Worm (Caenorhabditis elegans) whole organism, young adult: ENCODE results near the gene F01D5.1.

Experiments
- B0336.3 ChIP-seq: fragments of 200-800 bp; sonication (Bioruptor generic); IDR thresholded peaks from 2 replicates; pipeline ENCODE4 v1.3.6; 2022; ENCODE audit warnings: missing genetic modification characterization, missing compliant biosample characterization
- D2030.7 ChIP-seq: fragments of 200-800 bp; sonication (Bioruptor generic); IDR thresholded peaks from 2 replicates; pipeline ENCODE4 v1.3.6; 2022; ENCODE audit warnings: missing genetic modification reagents, missing genetic modification characterization, missing compliant biosample characterization
- F23B12.7 ChIP-seq: sonication (generic microtip); optimal IDR thresholded peaks from 2 replicates; lab custom pipeline; 2017; ENCODE audit warnings: missing genetic modification characterization, mild to moderate bottlenecking, missing compliant biosample characterization, antibody characterized with exemption, moderate library complexity; ENCODE audit not compliant: insufficient read depth
- F37B4.10 ChIP-seq: fragments of 200-800 bp; sonication (Bioruptor generic); IDR thresholded peaks from 2 replicates; pipeline ENCODE4 v1.3.6; 2022; ENCODE audit warnings: missing genetic modification characterization, missing compliant biosample characterization
- F49E8.2 ChIP-seq: sonication (generic microtip); optimal IDR thresholded peaks from 3 replicates; lab custom pipeline; 2017; ENCODE audit warnings: missing genetic modification characterization, mild to moderate bottlenecking, missing compliant biosample characterization, antibody characterized with exemption, moderate library complexity; ENCODE audit not compliant: insufficient read depth
- T07F8.4 ChIP-seq: sonication (generic microtip); optimal IDR thresholded peaks from 2 replicates; lab custom pipeline; 2016; ENCODE audit warnings: mild to moderate bottlenecking, missing genetic modification characterization, moderate library complexity, missing compliant biosample characterization
- T26A5.8 ChIP-seq: sonication (generic microtip); optimal IDR thresholded peaks from 2 replicates; lab custom pipeline; 2016; ENCODE audit warnings: missing genetic modification characterization, missing compliant biosample characterization
- atf-7 ChIP-seq: sonication (generic microtip); optimal IDR thresholded peaks from 2 replicates; lab custom pipeline; 2017; ENCODE audit warnings: mild to moderate bottlenecking, missing genetic modification characterization, missing compliant biosample characterization
- athp-1 ChIP-seq: sonication (generic microtip); optimal IDR thresholded peaks from 2 replicates; lab custom pipeline; 2017; ENCODE audit warnings: mild to moderate bottlenecking, missing genetic modification characterization, missing compliant biosample characterization
- attf-5 ChIP-seq: fragments of 200-800 bp; sonication (Bioruptor generic); optimal IDR thresholded peaks from 2 replicates; lab custom pipeline; 2018; ENCODE audit warnings: mild to moderate bottlenecking, missing genetic modification characterization, missing compliant biosample characterization
- attf-6 ChIP-seq: fragments of 200-800 bp; sonication (Bioruptor generic); IDR thresholded peaks from 2 replicates; pipeline ENCODE4 v1.3.6; 2022; ENCODE audit warnings: missing genetic modification reagents, missing genetic modification characterization, missing compliant biosample characterization
- cebp-2 ChIP-seq: fragments of 200-800 bp; sonication (Bioruptor generic); IDR thresholded peaks from 2 replicates; pipeline ENCODE4 v1.3.6; 2022; ENCODE audit warnings: missing genetic modification characterization, missing compliant biosample characterization
- ceh-27 ChIP-seq: fragments of 200-800 bp; sonication (Bioruptor generic); optimal IDR thresholded peaks from 2 replicates; lab custom pipeline; 2018; ENCODE audit warnings: mild to moderate bottlenecking, missing genetic modification characterization, moderate library complexity, missing compliant biosample characterization
- ceh-58 ChIP-seq: fragments of 200-800 bp; sonication (Bioruptor generic); IDR thresholded peaks from 2 replicates; pipeline ENCODE4 v1.3.6; 2022; ENCODE audit warnings: missing genetic modification characterization, missing compliant biosample characterization
- ceh-79 ChIP-seq: sonication (generic microtip); optimal IDR thresholded peaks from 2 replicates; lab custom pipeline; 2017; ENCODE audit warnings: mild to moderate bottlenecking, missing genetic modification characterization, missing compliant biosample characterization
- chd-7 ChIP-seq: sonication (generic microtip); optimal IDR thresholded peaks from 2 replicates; lab custom pipeline; 2016; ENCODE audit warnings: mild to moderate bottlenecking, missing genetic modification characterization, moderate library complexity, missing compliant biosample characterization
- egl-18 ChIP-seq: fragments of 200-800 bp; sonication (Bioruptor generic); IDR thresholded peaks from 2 replicates; pipeline ENCODE4 v1.3.6; 2022; ENCODE audit warnings: missing genetic modification reagents, missing genetic modification characterization, missing compliant biosample characterization
- egrh-3 ChIP-seq: fragments of 200-800 bp; sonication (Bioruptor generic); IDR thresholded peaks from 2 replicates; pipeline ENCODE4 v1.3.6; 2022; ENCODE audit warnings: missing genetic modification reagents, missing genetic modification characterization, missing compliant biosample characterization
- gei-17 ChIP-seq: fragments of 200-800 bp; sonication (Bioruptor generic); optimal IDR thresholded peaks from 2 replicates; lab custom pipeline; 2018; ENCODE audit warnings: mild to moderate bottlenecking, missing genetic modification characterization, missing compliant biosample characterization
- him-1 ChIP-seq: sonication (generic microtip); optimal IDR thresholded peaks from 2 replicates; lab custom pipeline; 2016; ENCODE audit warnings: missing genotype, missing genetic modification reagents, missing genetic modification characterization, missing compliant biosample characterization
- hrde-1 ChIP-seq: sonication (generic microtip); optimal IDR thresholded peaks from 2 replicates; lab custom pipeline; 2016; ENCODE audit warnings: missing genetic modification characterization, mild to moderate bottlenecking, missing compliant biosample characterization, moderate library complexity, missing genotype, missing genetic modification reagents, borderline replicate concordance
- let-607 ChIP-seq, 2 experiments: fragments of 200-800 bp in 1 of 2; sonication (Bioruptor generic) in 1 of 2; sonication (generic microtip) in 1 of 2; optimal IDR thresholded peaks; 2 replicates each; lab custom pipeline; 2016 to 2018; ENCODE audit warnings: mild to moderate bottlenecking in 2 of 2, missing compliant biosample characterization in 2 of 2, missing genetic modification characterization in 2 of 2, moderate library complexity in 2 of 2, missing genotype in 1 of 2
- lin-40 ChIP-seq: sonication (generic microtip); optimal IDR thresholded peaks from 2 replicates; lab custom pipeline; 2016; ENCODE audit warnings: missing genetic modification characterization, mild to moderate bottlenecking, missing compliant biosample characterization, missing genotype, missing genetic modification reagents
- lsy-27 ChIP-seq: sonication (generic microtip); optimal IDR thresholded peaks from 2 replicates; lab custom pipeline; 2017; ENCODE audit warnings: missing genetic modification characterization, mild to moderate bottlenecking, missing compliant biosample characterization, antibody characterized with exemption, missing genotype, borderline replicate concordance; ENCODE audit not compliant: insufficient read depth
- madf-10 ChIP-seq: sonication (generic microtip); optimal IDR thresholded peaks from 2 replicates; lab custom pipeline; 2016; ENCODE audit warnings: mild to moderate bottlenecking, missing genetic modification characterization, missing compliant biosample characterization
- madf-3 ChIP-seq: fragments of 200-800 bp; sonication (Bioruptor generic); IDR thresholded peaks from 2 replicates; pipeline ENCODE4 v1.3.6; 2022; ENCODE audit warnings: missing genetic modification reagents, missing genetic modification characterization, missing compliant biosample characterization
- madf-6 ChIP-seq: fragments of 200-800 bp; sonication (Bioruptor generic); IDR thresholded peaks from 2 replicates; pipeline ENCODE4 v1.3.6; 2022; ENCODE audit warnings: missing genetic modification reagents, missing genetic modification characterization, missing compliant biosample characterization
- madf-8 ChIP-seq: fragments of 200-800 bp; sonication (Bioruptor generic); conservative IDR thresholded peaks from 2 replicates; pipeline ENCODE4 v1.3.6; 2022; ENCODE audit warnings: missing genetic modification reagents, missing genetic modification characterization, missing compliant biosample characterization
- mcd-1 ChIP-seq: fragments of 200-800 bp; sonication (Bioruptor generic); IDR thresholded peaks from 2 replicates; pipeline ENCODE4 v1.3.6; 2022; ENCODE audit warnings: missing genetic modification reagents, missing genetic modification characterization, missing compliant biosample characterization
- nfyb-1 ChIP-seq: fragments of 200-800 bp; sonication (Bioruptor generic); IDR thresholded peaks from 2 replicates; pipeline ENCODE4 v1.3.6; 2022; ENCODE audit warnings: missing genetic modification reagents, missing genetic modification characterization, missing compliant biosample characterization
- nhr-90 ChIP-seq: sonication (generic microtip); optimal IDR thresholded peaks from 2 replicates; lab custom pipeline; 2016; ENCODE audit warnings: missing genotype, mild to moderate bottlenecking, missing genetic modification characterization, missing compliant biosample characterization
- rcor-1 ChIP-seq: fragments of 200-800 bp; sonication (Bioruptor generic); IDR thresholded peaks from 2 replicates; pipeline ENCODE4 v1.3.6; 2022; ENCODE audit warnings: missing genetic modification reagents, missing genetic modification characterization, missing compliant biosample characterization
- rec-8 ChIP-seq, 2 experiments: sonication (generic microtip); optimal IDR thresholded peaks; 2 replicates each; lab custom pipeline; 2016; ENCODE audit warnings: mild to moderate bottlenecking in 2 of 2, missing genetic modification characterization in 2 of 2, missing genetic modification reagents in 2 of 2, missing genotype in 2 of 2, missing biosample characterization in 1 of 2, missing compliant biosample characterization in 1 of 2, moderate library complexity in 1 of 2
- repo-1 ChIP-seq: sonication (generic microtip); optimal IDR thresholded peaks from 2 replicates; lab custom pipeline; 2017; ENCODE audit warnings: mild to moderate bottlenecking, missing genetic modification characterization, missing compliant biosample characterization
- snpc-1.3 ChIP-seq: sonication (generic microtip); optimal IDR thresholded peaks from 2 replicates; lab custom pipeline; 2017; ENCODE audit warnings: missing genetic modification characterization, mild to moderate bottlenecking, missing compliant biosample characterization, antibody characterized with exemption, moderate library complexity, missing genotype, missing genetic modification reagents; ENCODE audit not compliant: insufficient read depth
- snpc-3.4 ChIP-seq: sonication (generic microtip); optimal IDR thresholded peaks from 2 replicates; lab custom pipeline; 2017; ENCODE audit warnings: missing genetic modification characterization, mild to moderate bottlenecking, missing compliant biosample characterization, antibody characterized with exemption, moderate library complexity, missing genotype, missing genetic modification reagents
- snpc-4 ChIP-seq, 5 experiments: fragments of 150-350 bp in 1 of 5; sonication (generic microtip) in 4 of 5; optimal IDR thresholded peaks; 2 replicates each; lab custom pipeline; 2014 to 2018; ENCODE audit warnings: missing genetic modification characterization in 5 of 5, missing biosample characterization in 3 of 5, antibody characterized with exemption in 2 of 5, mild to moderate bottlenecking in 2 of 5, missing compliant biosample characterization in 2 of 5, missing genotype in 2 of 5, moderate library complexity in 2 of 5, missing genetic modification reagents in 1 of 5
- somi-1 ChIP-seq: fragments of 200-800 bp; sonication (Bioruptor generic); optimal IDR thresholded peaks from 2 replicates; lab custom pipeline; 2018; ENCODE audit warnings: mild to moderate bottlenecking, missing genetic modification characterization, missing compliant biosample characterization
- sptf-2 ChIP-seq: fragments of 200-800 bp; sonication (Bioruptor generic); optimal IDR thresholded peaks from 2 replicates; lab custom pipeline; 2018; ENCODE audit warnings: mild to moderate bottlenecking, missing genetic modification characterization, missing compliant biosample characterization
- tbx-9 ChIP-seq: sonication (generic microtip); optimal IDR thresholded peaks from 2 replicates; lab custom pipeline; 2016; ENCODE audit warnings: borderline replicate concordance, missing genetic modification characterization, inconsistent platforms, missing compliant biosample characterization
- xnd-1 ChIP-seq: sonication (generic microtip); optimal IDR thresholded peaks from 2 replicates; lab custom pipeline; 2016; ENCODE audit warnings: missing genotype, missing genetic modification reagents, missing genetic modification characterization, missing compliant biosample characterization
- zfh-2 ChIP-seq: fragments of 200-800 bp; sonication (Bioruptor generic); conservative IDR thresholded peaks from 2 replicates; pipeline ENCODE4 v1.3.6; 2022; ENCODE audit warnings: missing genetic modification reagents, missing genetic modification characterization, missing compliant biosample characterization
- ztf-18 ChIP-seq: sonication (generic microtip); optimal IDR thresholded peaks from 2 replicates; lab custom pipeline; 2016; ENCODE audit warnings: missing genotype, mild to moderate bottlenecking, missing genetic modification characterization, missing compliant biosample characterization
- ztf-26 ChIP-seq: sonication (generic microtip); optimal IDR thresholded peaks from 2 replicates; lab custom pipeline; 2017; ENCODE audit warnings: missing genetic modification characterization, missing compliant biosample characterization

F01D5.1 gene

ce11 chrII:14018192-14018591 lies 20.8 kb upstream of the F01D5.1 start (continued):
- TF ChIP-seq snpc-4 (GFP tag; optimal IDR thresholded peaks at IDR 0.05; lab: Kevin White, UChicago) = peak; percentile 99
- peak; percentile 99 to 100 (median 100) for TF ChIP-seq snpc-4 (tag; optimal IDR thresholded peaks at IDR 0.05; lab: Kevin White, UChicago)
- TF ChIP-seq madf-6 (GFP tag; lab: Robert Waterston, UW) = peak; percentile 91
- peak; percentile 74 for TF ChIP-seq ztf-18 (tag; lab: Kevin White, UChicago)
- peak; percentile 69 for TF ChIP-seq xnd-1 (tag; lab: Kevin White, UChicago)
- peak; percentile 37; the same call in 1 of the 2 replicates for TF ChIP-seq madf-3
- peak; percentile 81 for TF ChIP-seq gei-17 (GFP tag; lab: Kevin White, UChicago)
- TF ChIP-seq F37B4.10 = no peak
- TF ChIP-seq nhr-90 (tag; lab: Kevin White, UChicago) = no peak
- TF ChIP-seq sptf-2 = peak; percentile 46
- peak; percentile 1 for TF ChIP-seq lsy-27 (tag; lab: Kevin White, UChicago)
- TF ChIP-seq zfh-2 (GFP tag; lab: Robert Waterston, UW) = peak; percentile 91
- TF ChIP-seq T07F8.4 = peak; percentile 39
- TF ChIP-seq madf-8 (GFP tag; lab: Robert Waterston, UW) = peak; percentile 63
- TF ChIP-seq somi-1 (GFP tag; lab: Kevin White, UChicago) = peak; percentile 23
- peak; percentile 64 for TF ChIP-seq athp-1 (tag; lab: Kevin White, UChicago)
- no peak for TF ChIP-seq egl-18 (GFP tag; lab: Robert Waterston, UW)
- TF ChIP-seq lin-40 (tag; lab: Kevin White, UChicago) = peak; percentile 89
- peak; percentile 96 for TF ChIP-seq attf-6 (GFP tag; lab: Robert Waterston, UW)
- TF ChIP-seq T26A5.8 (tag; lab: Kevin White, UChicago) = peak; percentile 78
- no peak for TF ChIP-seq ceh-79
- TF ChIP-seq tbx-9 (tag; lab: Kevin White, UChicago) = peak; percentile 14
- TF ChIP-seq chd-7 (tag; lab: Kevin White, UChicago) = peak; percentile 75
- TF ChIP-seq atf-7 (tag; lab: Kevin White, UChicago) = peak; percentile 78
- TF ChIP-seq snpc-3.4 = peak; percentile 98
- peak; percentile 81 for TF ChIP-seq ztf-26 (tag; lab: Kevin White, UChicago)
- TF ChIP-seq F49E8.2 (tag; lab: Kevin White, UChicago) = peak; percentile 88
- peak; percentile 39; the same call in 1 of the 2 replicates for TF ChIP-seq egrh-3 (GFP tag; lab: Robert Waterston, UW)
- no peak for TF ChIP-seq cebp-2
- TF ChIP-seq ceh-27 (GFP tag; lab: Kevin White, UChicago) = peak; percentile 39
- peak; percentile 93 for TF ChIP-seq B0336.3 (GFP tag; lab: Robert Waterston, UW)
- TF ChIP-seq him-1 (tag; lab: Kevin White, UChicago) = peak; percentile 97
- peak; percentile 95 for TF ChIP-seq repo-1 (tag; lab: Kevin White, UChicago)
- peak; percentile 92 for TF ChIP-seq mcd-1 (GFP tag; lab: Robert Waterston, UW)
- peak; percentile 93 for TF ChIP-seq nfyb-1 (GFP tag; lab: Robert Waterston, UW)
- TF ChIP-seq hrde-1 = peak; percentile 42
- peak; percentile 81 for TF ChIP-seq F23B12.7 (tag; lab: Kevin White, UChicago)
- peak; percentile 48 for TF ChIP-seq madf-10 (tag; lab: Kevin White, UChicago)
- peak; percentile 89 for TF ChIP-seq rcor-1 (GFP tag; lab: Robert Waterston, UW)
- peak; percentile 6 to 28 for TF ChIP-seq rec-8 (tag; optimal IDR thresholded peaks at IDR 0.05; lab: Kevin White, UChicago)
- peak; percentile 97 for TF ChIP-seq snpc-1.3 (tag; lab: Kevin White, UChicago)
- peak; percentile 29 to 58 for TF ChIP-seq let-607 (tag; optimal IDR thresholded peaks at IDR 0.05; lab: Kevin White, UChicago)
- peak; percentile 96 for TF ChIP-seq D2030.7 (GFP tag; lab: Robert Waterston, UW)
- peak; percentile 12 for TF ChIP-seq attf-5 (GFP tag; lab: Kevin White, UChicago)
- no peak for TF ChIP-seq ceh-58
